1 fruit fly cellular context compared by ENCODE assay signal in genomic region chr3L:94062-94461, dm6.
TF ChIP-seq lines count a peak whose summit lies in the region.

No protein-coding gene starts in this region.

TF ChIP-seq in whole organism, embryonic, 481 proteins besides CTCF, POLR2A, EP300 and RAD21 (continued from another document):
- TF ChIP-seq nom (GFP tag; optimal IDR thresholded peaks at IDR 0.05; lab: Kevin White, UChicago) (no peak), CG10209 (GFP tag; optimal IDR thresholded peaks at IDR 0.05; lab: Kevin White, UChicago) (peak; percentile 31), Med (GFP tag; lab: Kevin White, UChicago) (peak; percentile 77), CG1233 (GFP tag; optimal IDR thresholded peaks at IDR 0.05; lab: Kevin White, UChicago) (peak; percentile 26), E2f2 (GFP tag; IDR thresholded peaks at IDR 0.05; lab: Robert Waterston, UW) (no peak), CG11093 (GFP tag; IDR thresholded peaks at IDR 0.05; lab: Robert Waterston, UW) (0 out of 3 replicates have a peak, but pooled peaks have one; percentile 14), az2 (GFP tag; optimal IDR thresholded peaks at IDR 0.05; lab: Kevin White, UChicago) (peak; percentile 20), CG9727 (GFP tag; optimal IDR thresholded peaks at IDR 0.05; lab: Kevin White, UChicago) (peak; percentile 8), cwo (GFP tag; optimal IDR thresholded peaks at IDR 0.05; lab: Kevin White, UChicago) (peak; percentile 72), CG1792 (GFP tag; optimal IDR thresholded peaks at IDR 0.05; lab: Kevin White, UChicago) (peak; percentile 17), ap (GFP tag; IDR thresholded peaks at IDR 0.05; lab: Robert Waterston, UW) (0 out of 2 replicates have a peak, but pooled peaks have one; percentile 8), CG11696 (GFP tag; IDR thresholded peaks at IDR 0.05; lab: Robert Waterston, UW) (peak; percentile 83), CG11504 (tag; optimal IDR thresholded peaks at IDR 0.05; lab: Kevin White, UChicago) (peak; percentile 55), Mrtf (GFP tag; IDR thresholded peaks at IDR 0.05; lab: Robert Waterston, UW) (0 out of 3 replicates have a peak, but pooled peaks have one; percentile 31), sqz (GFP tag; optimal IDR thresholded peaks at IDR 0.05; lab: Kevin White, UChicago) (no peak), Blimp-1 (GFP tag; optimal IDR thresholded peaks at IDR 0.05; lab: Kevin White, UChicago) (peak; percentile 19), Lpt (GFP tag; optimal IDR thresholded peaks at IDR 0.05; lab: Kevin White, UChicago) (no peak), Oli (tag; optimal IDR thresholded peaks at IDR 0.05; lab: Kevin White, UChicago) (peak; percentile 41), Rfx (GFP tag; IDR thresholded peaks at IDR 0.05; lab: Robert Waterston, UW) (peak; percentile 66; the same call in 1 of the 2 replicates), Atf6 (GFP tag; IDR thresholded peaks at IDR 0.05; lab: Robert Waterston, UW) (peak; percentile 54; the same call in 1 of the 2 replicates), CG1603 (tag; optimal IDR thresholded peaks at IDR 0.05; lab: Kevin White, UChicago) (peak; percentile 1), PHDP (tag; optimal IDR thresholded peaks at IDR 0.05; lab: Kevin White, UChicago) (peak; percentile 55), CG2712 (tag; optimal IDR thresholded peaks at IDR 0.05; lab: Kevin White, UChicago) (peak; percentile 31), CG10147 (GFP tag; optimal IDR thresholded peaks at IDR 0.05; lab: Kevin White, UChicago) (no peak), Xbp1 (GFP tag; optimal IDR thresholded peaks at IDR 0.05; lab: Kevin White, UChicago) (peak; percentile 14), Dbx (GFP tag; IDR thresholded peaks at IDR 0.05; lab: Robert Waterston, UW) (0 out of 3 replicates have a peak, but pooled peaks have one; percentile 21), her (GFP tag; optimal IDR thresholded peaks at IDR 0.05; lab: Kevin White, UChicago) (no peak), B-H2 (GFP tag; optimal IDR thresholded peaks at IDR 0.05; lab: Kevin White, UChicago) (no peak), CG31441 (GFP tag; IDR thresholded peaks at IDR 0.05; lab: Robert Waterston, UW) (0 out of 2 replicates have a peak, but pooled peaks have one; percentile 32), Opbp (GFP tag; IDR thresholded peaks at IDR 0.05; lab: Robert Waterston, UW; ENCODE audit: partially characterized antibody) (no peak), slbo (GFP tag; IDR thresholded peaks at IDR 0.05; lab: Robert Waterston, UW) (peak; percentile 63), ci (GFP tag; IDR thresholded peaks at IDR 0.05; lab: Robert Waterston, UW) (peak; percentile 69; the same call in 2 of the 3 replicates), Sox102F (GFP tag; optimal IDR thresholded peaks at IDR 0.05; lab: Kevin White, UChicago) (peak; percentile 57), CG17359 (tag; optimal IDR thresholded peaks at IDR 0.05; lab: Kevin White, UChicago) (peak; percentile 44), gem (tag; optimal IDR thresholded peaks at IDR 0.05; lab: Kevin White, UChicago) (peak; percentile 7), CG2889 (GFP tag; IDR thresholded peaks at IDR 0.05; lab: Robert Waterston, UW) (0 out of 3 replicates have a peak, but pooled peaks have one; percentile 35), croc (GFP tag; conservative IDR thresholded peaks at IDR 0.05; lab: Robert Waterston, UW) (no peak), wor (GFP tag; IDR thresholded peaks at IDR 0.05; lab: Robert Waterston, UW) (0 out of 2 replicates have a peak, but pooled peaks have one; percentile 25), CG7786 (GFP tag; optimal IDR thresholded peaks at IDR 0.05; lab: Kevin White, UChicago) (peak; percentile 44), fd64A (GFP tag; optimal IDR thresholded peaks at IDR 0.05; lab: Kevin White, UChicago) (no peak), Ada2b (GFP tag; IDR thresholded peaks at IDR 0.05; lab: Robert Waterston, UW) (peak; percentile 18; the same call in 1 of the 2 replicates), CG17829 (tag; optimal IDR thresholded peaks at IDR 0.05; lab: Kevin White, UChicago) (peak; percentile 17), Awh (GFP tag; IDR thresholded peaks at IDR 0.05; lab: Robert Waterston, UW) (peak; percentile 51; the same call in 1 of the 2 replicates), eve (GFP tag; optimal IDR thresholded peaks at IDR 0.05; lab: Kevin White, UChicago) (peak in 1 of 2 experiments; percentile 30), bsh (GFP tag; optimal IDR thresholded peaks at IDR 0.05; lab: Kevin White, UChicago) (peak in 1 of 2 experiments; percentile 29), CG10959 (GFP tag; IDR thresholded peaks at IDR 0.05; lab: Robert Waterston, UW) (no peak), CG12769 (tag; optimal IDR thresholded peaks at IDR 0.05; lab: Kevin White, UChicago) (peak; percentile 51), CG17361 (GFP tag; IDR thresholded peaks at IDR 0.05; lab: Robert Waterston, UW) (peak; percentile 54; the same call in 1 of the 3 replicates), shn (GFP tag; optimal IDR thresholded peaks at IDR 0.05; lab: Kevin White, UChicago) (no peak), bbx (GFP tag; IDR thresholded peaks at IDR 0.05; lab: Robert Waterston, UW; ENCODE audit: partially characterized antibody) (no peak), bab2 (GFP tag; optimal IDR thresholded peaks at IDR 0.05; lab: Kevin White, UChicago) (peak; percentile 28), HHEX (GFP tag; optimal IDR thresholded peaks at IDR 0.05; lab: Kevin White, UChicago) (peak; percentile 9), grau (tag; optimal IDR thresholded peaks at IDR 0.05; lab: Kevin White, UChicago) (peak; percentile 39), dysf (GFP tag; IDR thresholded peaks at IDR 0.05; lab: Robert Waterston, UW) (peak; percentile 71; the same call in 2 of the 3 replicates), lab (GFP tag; optimal IDR thresholded peaks at IDR 0.05; lab: Kevin White, UChicago) (peak; percentile 70), phol (tag; optimal IDR thresholded peaks at IDR 0.05; lab: Kevin White, UChicago) (peak; percentile 5), CG11695 (GFP tag; IDR thresholded peaks at IDR 0.05; lab: Robert Waterston, UW) (peak; percentile 78), sens (GFP tag; lab: Kevin White, UChicago) (peak; percentile 77), Hsf (GFP tag; optimal IDR thresholded peaks at IDR 0.05; lab: Kevin White, UChicago) (peak; percentile 29), CG5180 (GFP tag; optimal IDR thresholded peaks at IDR 0.05; lab: Kevin White, UChicago) (no peak), toy (GFP tag; IDR thresholded peaks at IDR 0.05; lab: Robert Waterston, UW) (no peak), hbn (GFP tag; IDR thresholded peaks at IDR 0.05; lab: Robert Waterston, UW; ENCODE audit: partially characterized antibody) (no peak), ssp (GFP tag; IDR thresholded peaks at IDR 0.05; lab: Robert Waterston, UW) (0 out of 2 replicates have a peak, but pooled peaks have one; percentile 6), mam (GFP tag; optimal IDR thresholded peaks at IDR 0.05; lab: Kevin White, UChicago) (peak; percentile 21), caup (GFP tag; optimal IDR thresholded peaks at IDR 0.05; lab: Kevin White, UChicago; ENCODE audit: severe bottlenecking) (no peak), CG13624 (GFP tag; optimal IDR thresholded peaks at IDR 0.05; lab: Kevin White, UChicago) (peak; percentile 4), CG14441 (GFP tag; IDR thresholded peaks at IDR 0.05; lab: Robert Waterston, UW) (peak; percentile 74; the same call in 1 of the 2 replicates), tap (tag; optimal IDR thresholded peaks at IDR 0.05; lab: Kevin White, UChicago) (peak; percentile 8), CG3163 (GFP tag; optimal IDR thresholded peaks at IDR 0.05; lab: Kevin White, UChicago) (no peak), CG2199 (GFP tag; IDR thresholded peaks at IDR 0.05; lab: Robert Waterston, UW) (no peak), Fer3 (tag; optimal IDR thresholded peaks at IDR 0.05; lab: Kevin White, UChicago) (peak; percentile 23), Aef1 (GFP tag; IDR thresholded peaks at IDR 0.05; lab: Robert Waterston, UW) (0 out of 3 replicates have a peak, but pooled peaks have one; percentile 32), CoRest (tag; optimal IDR thresholded peaks at IDR 0.05; lab: Kevin White, UChicago) (peak; percentile 20), CG8944 (GFP tag; optimal IDR thresholded peaks at IDR 0.05; lab: Kevin White, UChicago) (peak; percentile 26), CG18599 (GFP tag; optimal IDR thresholded peaks at IDR 0.05; lab: Kevin White, UChicago) (peak; percentile 68), Ets65A (GFP tag; lab: Kevin White, UChicago) (peak; percentile 47), CG4404 (GFP tag; IDR thresholded peaks at IDR 0.05; lab: Robert Waterston, UW) (no peak), vvl (GFP tag; IDR thresholded peaks at IDR 0.05; lab: Robert Waterston, UW) (peak; percentile 63), Dip2 (GFP tag; IDR thresholded peaks at IDR 0.05; lab: Robert Waterston, UW) (no peak), dpn (GFP tag; optimal IDR thresholded peaks at IDR 0.05; lab: Kevin White, UChicago) (peak; percentile 20 to 56), CG18262 (tag; optimal IDR thresholded peaks at IDR 0.05; lab: Kevin White, UChicago) (peak; percentile 33), CG12391 (tag; optimal IDR thresholded peaks at IDR 0.05; lab: Kevin White, UChicago) (peak; percentile 24)
